Fruit fly (Drosophila melanogaster): ENCODE data around the gene CG33322.
A peak's percentile ranks its signal among the peaks of the same experiment; 100 is the strongest.

Gene CG33322

dm6 chr2L:20798351-20798777 is 17.7 kb downstream of the CG33322 start (continued):
- TF ChIP-seq CG8944 (GFP tag; optimal IDR thresholded peaks at IDR 0.05) = no peak
- TF ChIP-seq bowl (GFP tag; IDR thresholded peaks at IDR 0.05) = no peak
- no peak for TF ChIP-seq Fer1 (GFP tag; optimal IDR thresholded peaks at IDR 0.05)
- TF ChIP-seq CG6689 (GFP tag; IDR thresholded peaks at IDR 0.05) = no peak
- TF ChIP-seq CG10209 (GFP tag; optimal IDR thresholded peaks at IDR 0.05) = no peak
- no peak for TF ChIP-seq NK7.1 (GFP tag; optimal IDR thresholded peaks at IDR 0.05)
- TF ChIP-seq CG31365 (tag; optimal IDR thresholded peaks at IDR 0.05) = no peak
- peak in 1 of 2 experiments; percentile 57 for TF ChIP-seq tll (GFP tag; optimal IDR thresholded peaks at IDR 0.05)
- no peak for TF ChIP-seq ken (GFP tag; IDR thresholded peaks at IDR 0.05)
- TF ChIP-seq CG1832 (GFP tag; optimal IDR thresholded peaks at IDR 0.05) = peak; percentile 15
- TF ChIP-seq Doc2 (GFP tag; IDR thresholded peaks at IDR 0.05) = no peak
- TF ChIP-seq CG17568 (GFP tag; optimal IDR thresholded peaks at IDR 0.05) = no peak
- TF ChIP-seq pros (GFP tag; optimal IDR thresholded peaks at IDR 0.05) = peak; percentile 32
- no peak for TF ChIP-seq klu (GFP tag; IDR thresholded peaks at IDR 0.05)
- no peak for TF ChIP-seq Lhr (GFP tag; optimal IDR thresholded peaks at IDR 0.05)
- no peak for TF ChIP-seq exex (tag; optimal IDR thresholded peaks at IDR 0.05)
- TF ChIP-seq bsh (GFP tag; optimal IDR thresholded peaks at IDR 0.05) = no peak
- peak; percentile 12 for TF ChIP-seq stwl (tag; optimal IDR thresholded peaks at IDR 0.05)
- TF ChIP-seq CG2678 (tag; optimal IDR thresholded peaks at IDR 0.05) = no peak
- no peak for TF ChIP-seq Sin3A (optimal IDR thresholded peaks at IDR 0.05)
- no peak for TF ChIP-seq CG7372 (GFP tag; IDR thresholded peaks at IDR 0.05)
- TF ChIP-seq CG10366 (GFP tag; IDR thresholded peaks at IDR 0.05) = no peak
- no peak for TF ChIP-seq CG13424 (tag; optimal IDR thresholded peaks at IDR 0.05)
- 0 out of 3 replicates have a peak, but pooled peaks have one; percentile 4 for TF ChIP-seq gce (GFP tag; IDR thresholded peaks at IDR 0.05)
- no peak for TF ChIP-seq ac (GFP tag; optimal IDR thresholded peaks at IDR 0.05)
- no peak for TF ChIP-seq Mes4 (GFP tag; optimal IDR thresholded peaks at IDR 0.05)
- peak; percentile 70 for TF ChIP-seq CG15479 (GFP tag; optimal IDR thresholded peaks at IDR 0.05)
- TF ChIP-seq Side (GFP tag; optimal IDR thresholded peaks at IDR 0.05) = no peak
- no peak for TF ChIP-seq fd96Cb (tag; optimal IDR thresholded peaks at IDR 0.05)
- peak; percentile 2 for TF ChIP-seq CG34376 (GFP tag; optimal IDR thresholded peaks at IDR 0.05)
- TF ChIP-seq CG12744 (GFP tag; optimal IDR thresholded peaks at IDR 0.05) = no peak
- no peak for TF ChIP-seq Bgb (GFP tag; IDR thresholded peaks at IDR 0.05; ENCODE audit: partially characterized antibody)
- peak; percentile 53 for TF ChIP-seq Med (GFP tag)
- peak; percentile 92 for TF ChIP-seq nerfin-1 (tag; optimal IDR thresholded peaks at IDR 0.05)
- no peak for TF ChIP-seq sens (GFP tag)
- TF ChIP-seq Kr (GFP tag; optimal IDR thresholded peaks at IDR 0.05) = peak; percentile 40
- peak; percentile 53 for TF ChIP-seq sd (tag; optimal IDR thresholded peaks at IDR 0.05)
- TF ChIP-seq CG11560 (tag; IDR thresholded peaks at IDR 0.05) = no peak
- TF ChIP-seq sqz (GFP tag; optimal IDR thresholded peaks at IDR 0.05) = peak; percentile 26
- TF ChIP-seq CG9932 (GFP tag; IDR thresholded peaks at IDR 0.05) = no peak
- no peak for TF ChIP-seq ems (GFP tag; optimal IDR thresholded peaks at IDR 0.05)
- no peak for TF ChIP-seq Hmx (GFP tag; optimal IDR thresholded peaks at IDR 0.05)
- no peak for TF ChIP-seq eyg (GFP tag; optimal IDR thresholded peaks at IDR 0.05)
- TF ChIP-seq CG17612 (GFP tag; IDR thresholded peaks at IDR 0.05) = no peak
- no peak for TF ChIP-seq HLH54F (GFP tag; optimal IDR thresholded peaks at IDR 0.05)
- peak; percentile 62 for TF ChIP-seq nom (GFP tag; optimal IDR thresholded peaks at IDR 0.05)

Data from whole organism, embryonic.